ENCODE assay signal across 1 fruit fly cellular context in the genomic region with DNA sequence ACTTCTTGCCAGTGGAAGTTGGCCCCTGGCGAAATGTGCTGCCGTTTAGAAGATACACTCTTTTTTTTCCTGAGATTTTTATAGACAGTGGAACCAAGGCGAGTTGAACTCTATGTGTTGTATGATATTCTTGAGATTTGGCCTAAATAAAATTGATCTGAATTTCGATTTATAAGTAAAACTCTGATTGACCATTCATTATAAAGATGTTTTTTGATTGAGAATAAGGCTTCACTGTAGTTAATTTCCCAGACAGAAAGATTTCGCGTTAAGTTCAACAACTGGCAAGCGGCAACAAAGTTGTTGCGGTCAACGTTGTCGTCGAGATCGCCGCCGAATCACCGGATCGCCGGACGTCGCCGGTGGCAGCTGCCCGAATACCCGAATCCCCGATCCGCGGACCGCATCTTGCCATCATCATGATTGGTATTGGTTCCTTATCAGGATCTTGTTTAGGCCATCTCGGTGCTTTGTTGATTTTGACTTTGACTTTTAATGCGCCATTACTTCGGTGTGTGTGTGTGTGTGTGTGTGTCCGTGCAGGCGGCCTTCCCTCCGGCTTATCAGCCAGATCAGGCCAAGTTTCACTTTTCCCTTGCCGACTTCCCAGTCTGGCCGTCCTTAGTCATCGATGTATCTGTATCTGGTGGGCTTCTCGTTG.
TF ChIP-seq lines count a peak whose summit lies in the region.

No protein-coding gene starts in this region.

TF ChIP-seq in whole organism, prepupa, 60 proteins besides CTCF, POLR2A, EP300 and RAD21 (continued from another document):
- peak; percentile 46 for TF ChIP-seq CG34406 (GFP tag; optimal IDR thresholded peaks at IDR 0.05; lab: Kevin White, UChicago)
- no peak for TF ChIP-seq CG11294 (GFP tag; IDR thresholded peaks at IDR 0.05; lab: Robert Waterston, UW)
- TF ChIP-seq Gug (GFP tag; IDR thresholded peaks at IDR 0.05; lab: Robert Waterston, UW) = no peak
- peak; percentile 85 for TF ChIP-seq Eip78C (GFP tag; lab: Kevin White, UChicago)
- peak; percentile 30 for TF ChIP-seq CG7368 (GFP tag; optimal IDR thresholded peaks at IDR 0.05; lab: Kevin White, UChicago)
- no peak for TF ChIP-seq CG4318 (GFP tag; optimal IDR thresholded peaks at IDR 0.05; lab: Kevin White, UChicago)
- no peak for TF ChIP-seq Ets21C (GFP tag; optimal IDR thresholded peaks at IDR 0.05; lab: Kevin White, UChicago)
- peak; percentile 5 for TF ChIP-seq CG8319 (GFP tag; optimal IDR thresholded peaks at IDR 0.05; lab: Kevin White, UChicago)
- no peak for TF ChIP-seq vri (GFP tag; optimal IDR thresholded peaks at IDR 0.05; lab: Kevin White, UChicago)
- TF ChIP-seq CG6792 (GFP tag; optimal IDR thresholded peaks at IDR 0.05; lab: Kevin White, UChicago) = peak; percentile 52
- TF ChIP-seq dac (GFP tag; optimal IDR thresholded peaks at IDR 0.05; lab: Kevin White, UChicago) = no peak
- TF ChIP-seq Sox102F (GFP tag; optimal IDR thresholded peaks at IDR 0.05; lab: Kevin White, UChicago) = peak; percentile 23
- peak; percentile 32 for TF ChIP-seq esn (GFP tag; optimal IDR thresholded peaks at IDR 0.05; lab: Kevin White, UChicago)
- no peak for TF ChIP-seq CG1621 (tag; optimal IDR thresholded peaks at IDR 0.05; lab: Kevin White, UChicago)
- no peak for TF ChIP-seq CG6276 (GFP tag; optimal IDR thresholded peaks at IDR 0.05; lab: Kevin White, UChicago)
- TF ChIP-seq CG11902 (GFP tag; optimal IDR thresholded peaks at IDR 0.05; lab: Kevin White, UChicago) = peak; percentile 31
- TF ChIP-seq Smox (GFP tag; optimal IDR thresholded peaks at IDR 0.05; lab: Kevin White, UChicago) = peak; percentile 16
- TF ChIP-seq CG6854 (GFP tag; optimal IDR thresholded peaks at IDR 0.05; lab: Kevin White, UChicago) = no peak
- no peak for TF ChIP-seq CG9139 (GFP tag; optimal IDR thresholded peaks at IDR 0.05; lab: Kevin White, UChicago)
- TF ChIP-seq Ets96B (tag; optimal IDR thresholded peaks at IDR 0.05; lab: Kevin White, UChicago) = peak; percentile 66
- TF ChIP-seq CG15336 (GFP tag; IDR thresholded peaks at IDR 0.05; lab: Robert Waterston, UW) = no peak
- TF ChIP-seq dsx (GFP tag; optimal IDR thresholded peaks at IDR 0.05; lab: Kevin White, UChicago; ENCODE audit: poor library complexity, severe bottlenecking) = peak; percentile 98
- peak; percentile 47 for TF ChIP-seq fd59A (GFP tag; optimal IDR thresholded peaks at IDR 0.05; lab: Kevin White, UChicago)
- TF ChIP-seq Hr4 (GFP tag; optimal IDR thresholded peaks at IDR 0.05; lab: Kevin White, UChicago) = no peak
- TF ChIP-seq CG32006 (GFP tag; optimal IDR thresholded peaks at IDR 0.05; lab: Kevin White, UChicago) = peak; percentile 7
- TF ChIP-seq CG8632 (GFP tag; optimal IDR thresholded peaks at IDR 0.05; lab: Kevin White, UChicago) = peak; percentile 40
- no peak for TF ChIP-seq eg (GFP tag; IDR thresholded peaks at IDR 0.05; lab: Robert Waterston, UW)
- TF ChIP-seq topi (GFP tag; optimal IDR thresholded peaks at IDR 0.05; lab: Kevin White, UChicago) = peak; percentile 37
- TF ChIP-seq fkh (GFP tag; optimal IDR thresholded peaks at IDR 0.05; lab: Kevin White, UChicago) = no peak
- no peak for TF ChIP-seq Hr38 (GFP tag; optimal IDR thresholded peaks at IDR 0.05; lab: Kevin White, UChicago)
- no peak for TF ChIP-seq Lpt (GFP tag; optimal IDR thresholded peaks at IDR 0.05; lab: Kevin White, UChicago)
- TF ChIP-seq salr (GFP tag; optimal IDR thresholded peaks at IDR 0.05; lab: Kevin White, UChicago) = no peak
- TF ChIP-seq CG10669 (GFP tag; optimal IDR thresholded peaks at IDR 0.05; lab: Kevin White, UChicago) = peak; percentile 63
- TF ChIP-seq fd85E (GFP tag; optimal IDR thresholded peaks at IDR 0.05; lab: Kevin White, UChicago) = no peak
- peak; percentile 59; the same call in 2 of the 3 replicates for TF ChIP-seq CG6163 (GFP tag; IDR thresholded peaks at IDR 0.05; lab: Robert Waterston, UW)
- peak; percentile 45 for TF ChIP-seq Eip75B (GFP tag; optimal IDR thresholded peaks at IDR 0.05; lab: Kevin White, UChicago)
